Worm (Caenorhabditis elegans) whole organism, mixed stage, embryonic: Measurements from ENCODE around the gene C56A3.4.

Experiments
- drap-1 ChIP-seq: fragments of 200-800 bp; sonication (Bioruptor generic); optimal IDR thresholded peaks from 3 replicates; lab custom pipeline; 2018; ENCODE audit warnings: mild to moderate bottlenecking, missing genetic modification characterization, missing compliant biosample characterization
- elt-3 ChIP-seq: fragments of 150-350 bp; optimal IDR thresholded peaks from 2 replicates; lab custom pipeline; 2014; ENCODE audit warnings: missing biosample characterization, missing genetic modification characterization
- flh-1 ChIP-seq: fragments of 200-800 bp; sonication (Bioruptor generic); optimal IDR thresholded peaks from 2 replicates; lab custom pipeline; 2018; ENCODE audit warnings: mild to moderate bottlenecking, missing genetic modification characterization, moderate library complexity, missing compliant biosample characterization
- lin-32 ChIP-seq: fragments of 200-800 bp; sonication (Bioruptor generic); optimal IDR thresholded peaks from 2 replicates; lab custom pipeline; 2018; ENCODE audit warnings: mild to moderate bottlenecking, missing genetic modification characterization, missing compliant biosample characterization
- lsy-2 ChIP-seq: fragments of 150-350 bp; optimal IDR thresholded peaks from 2 replicates; lab custom pipeline; 2014; ENCODE audit warnings: missing biosample characterization, missing genetic modification characterization
- mls-2 ChIP-seq: sonication (generic microtip); optimal IDR thresholded peaks from 2 replicates; lab custom pipeline; 2016; ENCODE audit warnings: mild to moderate bottlenecking, missing genetic modification characterization, moderate library complexity, missing compliant biosample characterization
- nhr-12 ChIP-seq: fragments of 150-350 bp; optimal IDR thresholded peaks from 2 replicates; lab custom pipeline; 2014; ENCODE audit warnings: missing biosample characterization, missing genetic modification characterization
- nhr-28 ChIP-seq: fragments of 150-350 bp; optimal IDR thresholded peaks from 2 replicates; lab custom pipeline; 2014; ENCODE audit warnings: missing biosample characterization, missing genetic modification characterization
- pha-4 ChIP-seq: fragments of 150-350 bp; optimal IDR thresholded peaks from 2 replicates; lab custom pipeline; 2018; ENCODE audit warnings: missing biosample characterization, missing genetic modification reagents, missing genetic modification characterization
- sem-2 ChIP-seq: fragments of 200-800 bp; sonication (Bioruptor generic); optimal IDR thresholded peaks from 2 replicates; lab custom pipeline; 2018; ENCODE audit warnings: mild to moderate bottlenecking, missing genetic modification characterization, missing compliant biosample characterization
- snpc-4 ChIP-seq: fragments of 150-350 bp; optimal IDR thresholded peaks from 2 replicates; lab custom pipeline; 2014; ENCODE audit warnings: missing biosample characterization, missing genetic modification characterization
- sptf-1 ChIP-seq: sonication (generic microtip); optimal IDR thresholded peaks from 2 replicates; lab custom pipeline; 2017; ENCODE audit warnings: mild to moderate bottlenecking, missing genetic modification characterization, moderate library complexity, missing compliant biosample characterization
- unc-39 ChIP-seq: fragments of 150-350 bp; optimal IDR thresholded peaks from 2 replicates; lab custom pipeline; 2014; ENCODE audit warnings: missing biosample characterization, missing genetic modification characterization
- unc-62 ChIP-seq: fragments of 150-350 bp; optimal IDR thresholded peaks from 2 replicates; lab custom pipeline; 2014; ENCODE audit warnings: missing biosample characterization, missing genetic modification reagents, missing genetic modification characterization

ce11 chrV:13556297-13556696, 4.7 kb upstream of the C56A3.4 start, which contains the start of gene C56A3.6:
- TF ChIP-seq drap-1 (GFP tag; lab: Kevin White, UChicago): no peak
- no peak for TF ChIP-seq pha-4
- TF ChIP-seq flh-1 (GFP tag; lab: Kevin White, UChicago): no peak
- no peak for TF ChIP-seq lsy-2 (tag; lab: Kevin White, UChicago)
- no peak for TF ChIP-seq elt-3 (tag; lab: Kevin White, UChicago)
- no peak for TF ChIP-seq unc-39 (tag; lab: Kevin White, UChicago)
- TF ChIP-seq snpc-4 (tag; lab: Kevin White, UChicago): no peak
- TF ChIP-seq sptf-1 (tag; lab: Kevin White, UChicago): no peak
- TF ChIP-seq nhr-12 (tag; lab: Kevin White, UChicago): no peak
- TF ChIP-seq mls-2 (tag; lab: Kevin White, UChicago): no peak
- no peak for TF ChIP-seq nhr-28 (tag; lab: Kevin White, UChicago)
- TF ChIP-seq unc-62: no peak
- TF ChIP-seq sem-2: no peak
- TF ChIP-seq lin-32 (GFP tag; lab: Kevin White, UChicago): no peak
